Worm (Caenorhabditis elegans) whole organism, late embryonic: ENCODE measurements around the gene F41G3.18.

Experiments used
- fkh-10 ChIP-seq: fragments of 150-350 bp; optimal IDR thresholded peaks from 2 replicates; lab custom pipeline; 2014; ENCODE audit warnings: missing biosample characterization, missing genetic modification reagents, missing genetic modification characterization
- mec-3 ChIP-seq: sonication (generic microtip); optimal IDR thresholded peaks from 2 replicates; lab custom pipeline; 2016; ENCODE audit warnings: borderline replicate concordance, missing genetic modification characterization, missing compliant biosample characterization

DNA sequence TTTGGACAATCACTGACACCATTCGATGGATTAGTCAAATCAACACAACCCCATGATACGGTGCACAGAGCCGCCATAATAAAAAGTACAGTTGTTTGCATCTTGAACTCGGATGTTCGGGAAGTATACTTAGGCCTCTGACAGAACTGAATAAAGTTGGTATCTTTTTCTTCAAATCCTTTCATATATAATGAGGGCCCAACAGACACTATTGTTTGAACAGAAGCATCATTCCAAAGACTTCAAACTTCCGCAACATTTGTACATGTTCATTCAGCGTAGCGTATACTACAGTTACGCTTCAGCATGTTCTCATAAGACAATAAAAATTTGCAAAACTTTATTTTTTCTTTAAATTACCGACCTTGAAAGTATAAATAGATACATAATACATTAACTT lies 16.1 kb upstream of the F41G3.18 start, which contains the start of gene F41G3.19:
- no peak for TF ChIP-seq mec-3 (tag; lab: Kevin White, UChicago)
- TF ChIP-seq fkh-10 (GFP tag; lab: Kevin White, UChicago): no peak
